Worm (Caenorhabditis elegans): Measurements from ENCODE around the gene srz-59.

srz-59 gene

DNA sequence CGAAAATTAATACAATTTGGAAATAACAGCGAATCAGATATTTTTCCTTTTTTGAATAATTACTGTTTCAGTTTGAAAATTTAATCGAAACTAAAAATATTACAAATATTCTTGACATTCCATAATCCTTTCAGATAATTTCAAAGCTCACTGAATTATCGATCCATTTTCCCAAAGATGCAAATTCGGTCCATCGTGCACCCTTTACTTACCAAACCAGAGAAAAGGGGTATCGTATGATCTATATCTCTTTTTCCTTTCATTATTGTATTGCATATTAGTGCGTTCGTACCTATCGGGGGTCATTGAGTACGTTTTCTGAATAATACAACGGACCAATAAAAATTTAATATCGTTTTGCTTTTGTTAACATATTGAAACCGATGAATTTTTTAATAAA is 27.1 kb upstream of the srz-59 start:
- TF ChIP-seq ztf-1 (GFP tag; conservative IDR thresholded peaks at IDR 0.05), result no peak
- TF ChIP-seq sem-4 (tag; optimal IDR thresholded peaks at IDR 0.05), result no peak
- TF ChIP-seq ZK546.5 (tag; optimal IDR thresholded peaks at IDR 0.05), result no peak
- TF ChIP-seq mdl-1 (tag; optimal IDR thresholded peaks at IDR 0.05), result no peak

ce11 chrIV:14106274-14106673 is 25.6 kb upstream of the srz-59 start, which contains the start of gene ins-34:
ins-34 (plus strand) TSS chrIV:14106574.
- no peak for TF ChIP-seq elt-1 (tag; optimal IDR thresholded peaks at IDR 0.05)
- TF ChIP-seq ceh-16 (tag; optimal IDR thresholded peaks at IDR 0.05), result no peak
- TF ChIP-seq nhr-6 (tag; optimal IDR thresholded peaks at IDR 0.05), result no peak
- TF ChIP-seq dmd-4 (tag; optimal IDR thresholded peaks at IDR 0.05), result no peak
- TF ChIP-seq ztf-4 (tag; optimal IDR thresholded peaks at IDR 0.05), result no peak
- no peak for TF ChIP-seq sma-3 (GFP tag; optimal IDR thresholded peaks at IDR 0.05)

- no peak for TF ChIP-seq lin-11 (tag; optimal IDR thresholded peaks at IDR 0.05)
- no peak for TF ChIP-seq gmeb-1 (tag; optimal IDR thresholded peaks at IDR 0.05)
- no peak for TF ChIP-seq unc-55 (GFP tag; optimal IDR thresholded peaks at IDR 0.05)
- no peak for TF ChIP-seq mbf-1 (tag; optimal IDR thresholded peaks at IDR 0.05)
- TF ChIP-seq ztf-4 (tag; optimal IDR thresholded peaks at IDR 0.05), result no peak
- no peak for TF ChIP-seq dmd-4 (tag; optimal IDR thresholded peaks at IDR 0.05)
- TF ChIP-seq nhr-23 (tag; optimal IDR thresholded peaks at IDR 0.05), result no peak
- no peak for TF ChIP-seq F13H6.1 (tag; optimal IDR thresholded peaks at IDR 0.05)
- no peak for TF ChIP-seq nhr-237 (tag; optimal IDR thresholded peaks at IDR 0.05)
- TF ChIP-seq Y55F3AM.14 (GFP tag; optimal IDR thresholded peaks at IDR 0.05), result no peak
Measured at ce11 chrIV:14107647-14108046, 24.2 kb upstream of the srz-59 start.

DNA sequence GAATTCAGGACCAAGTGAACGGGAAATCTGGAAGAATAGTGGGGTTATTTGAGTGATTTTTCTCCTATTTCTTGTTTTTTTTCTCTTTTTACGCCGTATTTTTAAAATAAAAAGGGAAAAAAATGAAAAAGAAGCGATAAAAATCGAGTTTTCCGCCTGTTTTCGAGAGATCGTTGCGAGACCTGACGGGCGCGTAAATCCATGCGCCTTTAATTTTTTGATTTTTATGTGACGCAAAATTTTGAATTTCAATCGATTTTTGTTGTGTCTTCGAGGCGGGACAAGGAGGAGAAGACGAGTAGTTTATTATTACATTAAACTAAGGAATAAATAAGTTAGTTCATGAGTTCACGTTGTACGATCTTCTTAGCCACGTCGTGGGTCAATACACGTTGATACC is 18.2 kb upstream of the srz-59 start:
- TF ChIP-seq lin-13 (GFP tag; optimal IDR thresholded peaks at IDR 0.05) (no peak), unc-62 (GFP tag; optimal IDR thresholded peaks at IDR 0.05) (no peak)

DNA sequence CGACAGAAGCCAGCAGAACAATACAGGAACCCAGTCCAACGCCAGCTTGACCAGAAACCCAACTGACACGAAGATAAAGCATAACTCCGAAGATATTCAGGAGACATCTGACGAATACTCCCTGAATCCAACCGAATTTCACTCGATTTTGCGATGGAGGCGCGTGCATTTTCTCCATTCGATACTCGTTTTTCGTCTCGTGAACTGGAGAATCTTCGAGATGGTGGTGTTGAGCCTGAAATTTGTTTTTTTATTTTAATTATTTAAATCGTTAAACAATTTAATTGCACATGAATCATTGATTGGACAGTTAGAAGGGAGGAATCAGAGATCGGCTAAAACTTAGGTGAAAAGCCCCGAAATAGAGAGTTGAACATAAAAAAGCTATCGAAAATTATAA is 17.5 kb upstream of the srz-59 start:
- TF ChIP-seq aly-2 (tag; optimal IDR thresholded peaks at IDR 0.05), result no peak
- no peak for TF ChIP-seq ceh-16 (tag; optimal IDR thresholded peaks at IDR 0.05)
- TF ChIP-seq unc-55 (GFP tag; optimal IDR thresholded peaks at IDR 0.05), result no peak
- TF ChIP-seq ZK546.5 (tag; optimal IDR thresholded peaks at IDR 0.05), result no peak
- no peak for TF ChIP-seq R02D3.7 (tag; optimal IDR thresholded peaks at IDR 0.05)
- TF ChIP-seq elt-3 (tag; optimal IDR thresholded peaks at IDR 0.05), result no peak
- no peak for TF ChIP-seq gmeb-1 (tag; optimal IDR thresholded peaks at IDR 0.05)
- TF ChIP-seq sem-4 (tag; optimal IDR thresholded peaks at IDR 0.05), result no peak

DNA sequence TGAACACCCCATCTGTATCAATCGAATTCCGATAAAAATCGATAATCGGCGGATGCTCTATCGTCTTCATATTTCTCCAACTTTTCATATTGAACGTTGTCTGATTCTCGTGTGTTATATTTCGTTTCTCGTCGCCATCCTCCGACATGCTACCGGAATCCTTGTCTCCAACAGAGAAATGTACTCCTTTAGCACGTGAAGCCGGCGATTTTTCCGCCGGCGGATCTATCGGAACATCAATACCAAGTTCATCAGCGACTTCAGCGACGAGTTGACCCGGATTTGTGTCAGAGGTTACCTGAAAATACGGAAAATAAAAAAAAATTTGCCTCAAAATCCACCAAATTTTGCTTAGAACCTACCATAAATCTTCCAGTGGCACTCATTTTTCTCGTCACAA is 16.8 kb upstream of the srz-59 start:
- no peak for TF ChIP-seq nhr-25 (tag; optimal IDR thresholded peaks at IDR 0.05)
- TF ChIP-seq sma-3 (GFP tag; optimal IDR thresholded peaks at IDR 0.05), result no peak
- no peak for TF ChIP-seq lsy-2 (tag; optimal IDR thresholded peaks at IDR 0.05)
- no peak for TF ChIP-seq elt-3 (tag; optimal IDR thresholded peaks at IDR 0.05)
- TF ChIP-seq zag-1 (tag; optimal IDR thresholded peaks at IDR 0.05), result no peak
- TF ChIP-seq nhr-10 (tag; optimal IDR thresholded peaks at IDR 0.05), result no peak
- no peak for TF ChIP-seq ama-1 (optimal IDR thresholded peaks at IDR 0.05)
- TF ChIP-seq ceh-82 (tag; optimal IDR thresholded peaks at IDR 0.05), result no peak
- TF ChIP-seq ztf-1 (GFP tag; conservative IDR thresholded peaks at IDR 0.05), result no peak
- TF ChIP-seq lin-11 (tag; optimal IDR thresholded peaks at IDR 0.05), result no peak
- TF ChIP-seq unc-62 (GFP tag; optimal IDR thresholded peaks at IDR 0.05), result no peak
- TF ChIP-seq nhr-12 (tag; optimal IDR thresholded peaks at IDR 0.05), result no peak
- no peak for TF ChIP-seq mab-5 (tag; optimal IDR thresholded peaks at IDR 0.05)
- no peak for TF ChIP-seq gmeb-1 (tag; optimal IDR thresholded peaks at IDR 0.05)
- no peak for TF ChIP-seq nhr-129 (tag; optimal IDR thresholded peaks at IDR 0.05)
- no peak for TF ChIP-seq R02D3.7 (tag; optimal IDR thresholded peaks at IDR 0.05)

DNA sequence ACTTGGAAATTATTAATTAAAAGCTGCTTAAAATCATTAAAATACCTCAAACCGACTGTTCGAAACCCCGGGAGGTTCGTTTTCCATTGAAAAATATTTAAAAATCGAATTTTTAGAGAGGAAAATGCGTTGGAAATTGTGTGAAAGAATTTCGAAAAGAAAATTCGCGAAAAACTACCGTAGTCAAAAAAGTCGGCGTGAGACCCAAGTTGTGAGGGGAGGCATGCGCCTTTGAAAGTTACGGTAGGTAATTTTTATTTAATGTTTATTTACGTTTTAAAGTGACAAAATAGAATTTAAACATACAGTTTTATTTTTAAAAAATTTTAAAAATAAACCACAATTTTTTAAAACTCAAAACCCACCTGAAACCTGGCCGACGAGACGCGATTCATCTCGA is 16.3 kb upstream of the srz-59 start:
- no peak for TF ChIP-seq sem-4 (tag; optimal IDR thresholded peaks at IDR 0.05)
- TF ChIP-seq zag-1 (tag; optimal IDR thresholded peaks at IDR 0.05), result no peak
- TF ChIP-seq lsy-2 (tag; optimal IDR thresholded peaks at IDR 0.05), result no peak
- no peak for TF ChIP-seq nhr-12 (tag; optimal IDR thresholded peaks at IDR 0.05)
- no peak for TF ChIP-seq nhr-77 (tag; optimal IDR thresholded peaks at IDR 0.05)
- no peak for TF ChIP-seq fos-1 (tag; optimal IDR thresholded peaks at IDR 0.05)
- no peak for TF ChIP-seq unc-39 (tag; optimal IDR thresholded peaks at IDR 0.05)
- TF ChIP-seq R02D3.7 (tag; optimal IDR thresholded peaks at IDR 0.05), result no peak
- no peak for TF ChIP-seq ztf-4 (tag; optimal IDR thresholded peaks at IDR 0.05)
- TF ChIP-seq ztf-1 (GFP tag; conservative IDR thresholded peaks at IDR 0.05), result no peak
- no peak for TF ChIP-seq skn-1 (tag; optimal IDR thresholded peaks at IDR 0.05)
